Fruit fly (Drosophila melanogaster) whole organism, embryonic: ENCODE measurements around the gene CG4594.
A peak's percentile ranks its signal among the peaks of the same experiment; 100 is the strongest.

Experiments used
- CG10543 ChIP-seq: fragments of 200-800 bp; sonication (Bioruptor generic); optimal IDR thresholded peaks from 3 replicates; lab custom pipeline; 2017; ENCODE audit warnings: missing biosample characterization, mild to moderate bottlenecking, missing genetic modification characterization, moderate library complexity
- CG10654 ChIP-seq: fragments of 200-800 bp; sonication (Bioruptor generic); optimal IDR thresholded peaks from 2 replicates; lab custom pipeline; 2016; ENCODE audit warnings: missing biosample characterization, missing genetic modification characterization
- CG10959 ChIP-seq: fragments of 200-800 bp; sonication (Bioruptor generic); IDR thresholded peaks from 2 replicates; pipeline ENCODE4 v1.3.6; 2022; ENCODE audit warnings: missing biosample characterization, missing genetic modification characterization
- CG12236 ChIP-seq: fragments of 200-800 bp; sonication (Bioruptor generic); optimal IDR thresholded peaks from 2 replicates; lab custom pipeline; 2016; ENCODE audit warnings: missing biosample characterization, missing genetic modification characterization
- CG12769 ChIP-seq: fragments of 200-800 bp; sonication (Bioruptor generic); optimal IDR thresholded peaks from 2 replicates; lab custom pipeline; 2019; ENCODE audit warnings: missing biosample characterization, mild to moderate bottlenecking, missing genetic modification characterization, moderate library complexity
- CG13624 ChIP-seq: fragments of 200-800 bp; sonication (Bioruptor generic); optimal IDR thresholded peaks from 2 replicates; lab custom pipeline; 2016; ENCODE audit warnings: missing biosample characterization, missing genetic modification characterization
- CG14710 ChIP-seq: fragments of 200-800 bp; sonication (Bioruptor generic); optimal IDR thresholded peaks from 3 replicates; lab custom pipeline; 2019; ENCODE audit warnings: missing biosample characterization, mild to moderate bottlenecking, missing genetic modification characterization, moderate library complexity
- CG1529 ChIP-seq: fragments of 200-800 bp; sonication (Bioruptor generic); optimal IDR thresholded peaks from 3 replicates; lab custom pipeline; 2018; ENCODE audit warnings: missing biosample characterization, missing genetic modification characterization
- CG18262 ChIP-seq: fragments of 200-800 bp; optimal IDR thresholded peaks from 3 replicates; lab custom pipeline; 2019; ENCODE audit warnings: missing biosample characterization, mild to moderate bottlenecking, missing genetic modification characterization, moderate library complexity
- CG18476 ChIP-seq: fragments of 200-800 bp; sonication (Bioruptor generic); optimal IDR thresholded peaks from 2 replicates; lab custom pipeline; 2016; ENCODE audit warnings: missing biosample characterization, mild to moderate bottlenecking, missing genetic modification characterization
- CG2129 ChIP-seq: fragments of 200-800 bp; sonication (Bioruptor generic); IDR thresholded peaks from 2 replicates; pipeline ENCODE4 v1.3.6; 2022; ENCODE audit warnings: missing biosample characterization, missing genetic modification characterization; ENCODE audit not compliant: partially characterized antibody
- CG2712 ChIP-seq: fragments of 200-800 bp; optimal IDR thresholded peaks from 3 replicates; lab custom pipeline; 2019; ENCODE audit warnings: missing biosample characterization, mild to moderate bottlenecking, missing genetic modification characterization, moderate library complexity
- CG3065 ChIP-seq: fragments of 200-800 bp; sonication (Bioruptor generic); optimal IDR thresholded peaks from 2 replicates; lab custom pipeline; 2016; ENCODE audit warnings: missing biosample characterization, missing genetic modification characterization
- CG31224 ChIP-seq: fragments of 200-800 bp; sonication (Bioruptor generic); IDR thresholded peaks from 2 replicates; pipeline ENCODE4 v1.3.6; 2022; ENCODE audit warnings: missing biosample characterization, missing genetic modification characterization
- CG3838 ChIP-seq: fragments of 200-800 bp; sonication (Bioruptor generic); optimal IDR thresholded peaks from 3 replicates; lab custom pipeline; 2016; ENCODE audit warnings: missing biosample characterization, missing genetic modification characterization
- CG7928 ChIP-seq: fragments of 200-800 bp; sonication (Bioruptor generic); optimal IDR thresholded peaks from 2 replicates; lab custom pipeline; 2017; ENCODE audit warnings: missing biosample characterization, mild to moderate bottlenecking, missing genetic modification characterization
- CG8765 ChIP-seq: fragments of 200-800 bp; sonication (Bioruptor generic); IDR thresholded peaks from 2 replicates; pipeline ENCODE4 v1.3.6; 2022; ENCODE audit warnings: missing biosample characterization, missing genetic modification characterization
- CG9727 ChIP-seq: fragments of 200-800 bp; sonication (Bioruptor generic); optimal IDR thresholded peaks from 3 replicates; lab custom pipeline; 2017; ENCODE audit warnings: missing biosample characterization, mild to moderate bottlenecking, missing genetic modification characterization
- CkIIα-i1 ChIP-seq: fragments of 200-800 bp; sonication (Bioruptor generic); IDR thresholded peaks from 2 replicates; pipeline ENCODE4 v1.3.6; 2022; ENCODE audit warnings: missing biosample characterization, missing genetic modification characterization
- Dfd ChIP-seq, 2 experiments: fragments of >200 bp; optimal IDR thresholded peaks; 2 replicates each; lab custom pipeline; 2017; ENCODE audit warnings: missing biosample characterization in 2 of 2, missing genetic modification characterization in 2 of 2
- Dip2 ChIP-seq: fragments of 200-800 bp; sonication (Bioruptor generic); IDR thresholded peaks from 2 replicates; pipeline ENCODE4 v1.3.6; 2022; ENCODE audit warnings: missing biosample characterization, missing genetic modification characterization
- HLH3B ChIP-seq: fragments of 200-800 bp; sonication (Bioruptor generic); IDR thresholded peaks from 2 replicates; pipeline ENCODE4 v1.3.6; 2022; ENCODE audit warnings: missing biosample characterization, missing genetic modification characterization
- HLHmδ ChIP-seq: fragments of 200-800 bp; sonication (Bioruptor generic); optimal IDR thresholded peaks from 2 replicates; lab custom pipeline; 2018; ENCODE audit warnings: missing biosample characterization, mild to moderate bottlenecking, missing genetic modification characterization, moderate library complexity
- HmgD ChIP-seq: fragments of 200-800 bp; sonication (Bioruptor generic); optimal IDR thresholded peaks from 3 replicates; lab custom pipeline; 2016; ENCODE audit warnings: missing biosample characterization, missing genetic modification characterization
- Hmx ChIP-seq: fragments of 200-800 bp; sonication (Bioruptor generic); optimal IDR thresholded peaks from 2 replicates; lab custom pipeline; 2016; ENCODE audit warnings: missing biosample characterization, missing genetic modification characterization
- Hr39 ChIP-seq: fragments of >200 bp; optimal IDR thresholded peaks from 2 replicates; lab custom pipeline; 2017
- Mad ChIP-seq: fragments of 200-800 bp; sonication (Bioruptor generic); optimal IDR thresholded peaks from 2 replicates; lab custom pipeline; 2016; ENCODE audit warnings: missing biosample characterization, missing genetic modification characterization
- Max ChIP-seq: fragments of 200-800 bp; sonication (Bioruptor generic); optimal IDR thresholded peaks from 2 replicates; lab custom pipeline; 2016; ENCODE audit warnings: missing biosample characterization, mild to moderate bottlenecking, missing genetic modification characterization
- Med ChIP-seq: fragments of 200-800 bp; sonication (Bioruptor generic); peaks from one replicate; lab custom pipeline; 2016; ENCODE audit warnings: missing biosample characterization, missing genetic modification characterization, mild to moderate bottlenecking, inconsistent platforms, moderate library complexity
- Opbp ChIP-seq: fragments of 200-800 bp; sonication (Bioruptor generic); IDR thresholded peaks from 3 replicates; pipeline ENCODE4 v1.3.6; 2022; ENCODE audit warnings: missing biosample characterization, missing genetic modification characterization; ENCODE audit not compliant: partially characterized antibody
- Six4 ChIP-seq: fragments of 200-800 bp; sonication (Bioruptor generic); optimal IDR thresholded peaks from 2 replicates; lab custom pipeline; 2016; ENCODE audit warnings: missing biosample characterization, missing genetic modification characterization
- Spps ChIP-seq: fragments of 200-800 bp; sonication (Bioruptor generic); optimal IDR thresholded peaks from 2 replicates; lab custom pipeline; 2018; ENCODE audit warnings: missing biosample characterization, mild to moderate bottlenecking, missing genetic modification characterization
- Ssrp ChIP-seq: fragments of 200-800 bp; sonication (Bioruptor generic); optimal IDR thresholded peaks from 2 replicates; lab custom pipeline; 2018; ENCODE audit warnings: missing biosample characterization, mild to moderate bottlenecking, missing genetic modification characterization, moderate library complexity
- Taf1 ChIP-seq: fragments of 200-800 bp; sonication (Bioruptor generic); IDR thresholded peaks from 2 replicates; pipeline ENCODE4 v1.3.6; 2022; ENCODE audit warnings: missing biosample characterization, missing genetic modification characterization
- Vsx1 ChIP-seq: fragments of 200-800 bp; sonication (Bioruptor generic); optimal IDR thresholded peaks from 2 replicates; lab custom pipeline; 2017; ENCODE audit warnings: missing biosample characterization, mild to moderate bottlenecking, missing genetic modification characterization, missing genetic modification reagents
- ab ChIP-seq: fragments of 200-800 bp; sonication (Bioruptor generic); optimal IDR thresholded peaks from 2 replicates; lab custom pipeline; 2016; ENCODE audit warnings: missing biosample characterization, missing genetic modification characterization
- bigmax ChIP-seq: fragments of 200-800 bp; sonication (Bioruptor generic); optimal IDR thresholded peaks from 2 replicates; lab custom pipeline; 2018; ENCODE audit warnings: missing biosample characterization, mild to moderate bottlenecking, missing genetic modification characterization
- dan ChIP-seq: fragments of 200-800 bp; sonication (Bioruptor generic); IDR thresholded peaks from 2 replicates; pipeline ENCODE4 v1.3.6; 2022; ENCODE audit warnings: missing biosample characterization, missing genetic modification characterization
- eve ChIP-seq, 2 experiments: fragments of >200 bp; optimal IDR thresholded peaks; 2 replicates each; lab custom pipeline; 2017; ENCODE audit warnings: missing biosample characterization in 2 of 2, missing genetic modification characterization in 2 of 2
- exex ChIP-seq: fragments of 200-800 bp; sonication (Bioruptor generic); optimal IDR thresholded peaks from 4 replicates; lab custom pipeline; 2018; ENCODE audit warnings: missing biosample characterization, mild to moderate bottlenecking, missing genetic modification characterization, moderate library complexity
- grau ChIP-seq: fragments of 200-800 bp; optimal IDR thresholded peaks from 3 replicates; lab custom pipeline; 2019; ENCODE audit warnings: missing biosample characterization, mild to moderate bottlenecking, missing genetic modification characterization, moderate library complexity
- kah ChIP-seq: fragments of 200-800 bp; sonication (Bioruptor generic); optimal IDR thresholded peaks from 2 replicates; lab custom pipeline; 2018; ENCODE audit warnings: missing biosample characterization, mild to moderate bottlenecking, missing genetic modification characterization
- knrl ChIP-seq: fragments of 200-800 bp; sonication (Bioruptor generic); IDR thresholded peaks from 3 replicates; pipeline ENCODE4 v1.3.6; 2022; ENCODE audit warnings: missing biosample characterization, missing genetic modification characterization; ENCODE audit not compliant: partially characterized antibody
- nmo ChIP-seq: fragments of 200-800 bp; sonication (Bioruptor generic); optimal IDR thresholded peaks from 2 replicates; lab custom pipeline; 2018; ENCODE audit warnings: missing biosample characterization, mild to moderate bottlenecking, missing genetic modification characterization, moderate library complexity
- pum ChIP-seq: fragments of 200-800 bp; sonication (Bioruptor generic); optimal IDR thresholded peaks from 2 replicates; lab custom pipeline; 2016; ENCODE audit warnings: missing biosample characterization, missing genetic modification characterization
- repo ChIP-seq: fragments of 200-800 bp; sonication (Bioruptor generic); optimal IDR thresholded peaks from 2 replicates; lab custom pipeline; 2016; ENCODE audit warnings: missing biosample characterization, missing genetic modification characterization
- rib ChIP-seq: fragments of 200-800 bp; sonication (Bioruptor generic); IDR thresholded peaks from 2 replicates; pipeline ENCODE4 v1.3.6; 2022; ENCODE audit warnings: missing biosample characterization, missing genetic modification characterization
- so ChIP-seq: fragments of 200-800 bp; sonication (Bioruptor generic); IDR thresholded peaks from 3 replicates; pipeline ENCODE4 v1.3.6; 2022; ENCODE audit warnings: missing biosample characterization, missing genetic modification characterization
- ttk ChIP-seq: fragments of 200-800 bp; sonication (Bioruptor generic); IDR thresholded peaks from 2 replicates; pipeline ENCODE4 v2.1.2; 2022; ENCODE audit warnings: missing biosample characterization, missing genetic modification characterization
- zen ChIP-seq: fragments of 200-800 bp; sonication (Bioruptor generic); optimal IDR thresholded peaks from 3 replicates; lab custom pipeline; 2018; ENCODE audit warnings: missing biosample characterization, mild to moderate bottlenecking, missing genetic modification characterization, moderate library complexity

Gene CG4594

dm6 chr2L:9956993-9957652 lies 37.2 kb downstream of the CG4594 start, which contains the start of the genes CG4658 and CG5846 (continued):
- TF ChIP-seq Med (GFP tag; lab: Kevin White, UChicago) (peak; percentile 88), Spps (peak; percentile 94), CkIIα-i1 (no peak; the same call in 1 of the 2 replicates), CG18476 (peak; percentile 90), Vsx1 (GFP tag; lab: Kevin White, UChicago) (peak; percentile 83), eve (GFP tag; optimal IDR thresholded peaks at IDR 0.05; lab: Kevin White, UChicago) (no peak), CG8765 (GFP tag; lab: Robert Waterston, UW) (peak; percentile 77), ab (GFP tag; lab: Kevin White, UChicago) (peak; percentile 26), CG1529 (GFP tag; lab: Kevin White, UChicago) (peak; percentile 79), grau (tag; lab: Kevin White, UChicago) (peak; percentile 94), dan (GFP tag; lab: Robert Waterston, UW) (peak; percentile 50; the same call in 1 of the 2 replicates), CG12769 (tag; lab: Kevin White, UChicago) (no peak), CG12236 (GFP tag; lab: Kevin White, UChicago) (peak; percentile 91), pum (GFP tag; lab: Kevin White, UChicago) (peak; percentile 90), CG13624 (GFP tag; lab: Kevin White, UChicago) (peak; percentile 81), exex (tag; lab: Kevin White, UChicago) (peak; percentile 82), CG31224 (GFP tag; lab: Robert Waterston, UW) (peak; percentile 90), Ssrp (tag; lab: Kevin White, UChicago) (peak; percentile 95), CG3065 (GFP tag; lab: Kevin White, UChicago) (peak; percentile 89), knrl (GFP tag; lab: Robert Waterston, UW) (no peak; the same call in 2 of the 3 replicates), HLHmδ (GFP tag; lab: Kevin White, UChicago) (no peak), repo (GFP tag; lab: Kevin White, UChicago) (peak; percentile 27), Opbp (GFP tag; lab: Robert Waterston, UW) (no peak), Taf1 (peak; percentile 85), CG9727 (GFP tag; lab: Kevin White, UChicago) (peak; percentile 95), CG18262 (tag; lab: Kevin White, UChicago) (peak; percentile 97), Mad (peak; percentile 85), CG10543 (peak; percentile 74), bigmax (GFP tag; lab: Kevin White, UChicago) (peak; percentile 22), CG10959 (GFP tag; lab: Robert Waterston, UW) (peak; percentile 89; the same call in 1 of the 2 replicates), rib (GFP tag; lab: Robert Waterston, UW) (peak; percentile 86), nmo (peak; percentile 97), Dfd (GFP tag; optimal IDR thresholded peaks at IDR 0.05; lab: Kevin White, UChicago) (no peak), so (GFP tag; lab: Robert Waterston, UW) (peak; percentile 93; the same call in 2 of the 3 replicates), HmgD (GFP tag; lab: Kevin White, UChicago) (peak; percentile 23), CG2712 (peak; percentile 98), CG10654 (peak; percentile 93), Six4 (GFP tag; lab: Kevin White, UChicago) (peak; percentile 94), HLH3B (peak; percentile 97), ttk (GFP tag; lab: Robert Waterston, UW) (peak; percentile 96), zen (tag; lab: Kevin White, UChicago) (peak; percentile 96), CG2129 (GFP tag; lab: Robert Waterston, UW) (no peak), Hr39 (no peak), Hmx (GFP tag; lab: Kevin White, UChicago) (peak; percentile 73), Dip2 (GFP tag; lab: Robert Waterston, UW) (peak; percentile 50), CG14710 (tag; lab: Kevin White, UChicago) (peak; percentile 96), Max (peak; percentile 90), CG7928 (peak; percentile 49), CG3838 (GFP tag; lab: Kevin White, UChicago) (peak; percentile 82), kah (GFP tag; lab: Kevin White, UChicago) (peak; percentile 77)
